Worm (Caenorhabditis elegans) whole organism, midembryonic: Measurements from ENCODE around the gene sup-12.

Experiments
- T22C8.4 ChIP-seq: fragments of 200-800 bp; sonication (Bioruptor generic); IDR thresholded peaks from 2 replicates; pipeline ENCODE4 v1.3.6; 2022; ENCODE audit warnings: missing genetic modification characterization, missing compliant biosample characterization
- flt-1 ChIP-seq: fragments of 200-800 bp; sonication (Bioruptor generic); IDR thresholded peaks from 2 replicates; pipeline ENCODE4 v1.3.6; 2022; ENCODE audit warnings: missing genetic modification characterization, missing compliant biosample characterization
- ref-1 ChIP-seq: fragments of 200-800 bp; sonication (Bioruptor generic); conservative IDR thresholded peaks from 2 replicates; pipeline ENCODE4 v1.3.6; 2022; ENCODE audit warnings: missing genetic modification reagents, missing genetic modification characterization, missing compliant biosample characterization

ce11 chrX:3949763-3950162 is 45.4 kb downstream of the sup-12 start:
- TF ChIP-seq T22C8.4 (GFP tag; lab: Robert Waterston, UW) (no peak), flt-1 (GFP tag; lab: Robert Waterston, UW) (no peak), ref-1 (GFP tag; lab: Robert Waterston, UW) (no peak)
